Fruit fly (Drosophila melanogaster) whole organism, adult: ENCODE results near the gene Vps24.

ENCODE experiments used
- CG11617 ChIP-seq: fragments of 200-800 bp; sonication (Bioruptor generic); optimal IDR thresholded peaks from 2 replicates; lab custom pipeline; 2017; ENCODE audit warnings: mild to moderate bottlenecking, missing biosample characterization, missing genetic modification reagents, missing genetic modification characterization
- CG12768 ChIP-seq: fragments of 200-800 bp; sonication (Bioruptor generic); optimal IDR thresholded peaks from 2 replicates; lab custom pipeline; 2017; ENCODE audit warnings: missing biosample characterization, missing genetic modification characterization, mild to moderate bottlenecking, moderate library complexity, missing genetic modification reagents
- CG14711 ChIP-seq: fragments of 200-800 bp; sonication (Bioruptor generic); optimal IDR thresholded peaks from 2 replicates; lab custom pipeline; 2018; ENCODE audit warnings: missing biosample characterization, mild to moderate bottlenecking, missing genetic modification characterization, moderate library complexity
- CG1620 ChIP-seq: fragments of 200-800 bp; sonication (Bioruptor generic); optimal IDR thresholded peaks from 2 replicates; lab custom pipeline; 2016; ENCODE audit warnings: missing biosample characterization, missing genetic modification characterization
- Clk ChIP-seq: fragments of 200-800 bp; sonication (Bioruptor generic); optimal IDR thresholded peaks from 2 replicates; lab custom pipeline; 2017; ENCODE audit warnings: missing biosample characterization, missing genetic modification characterization
- Crg-1 ChIP-seq: fragments of 200-800 bp; sonication (Bioruptor generic); optimal IDR thresholded peaks from 2 replicates; lab custom pipeline; 2016; ENCODE audit warnings: missing biosample characterization, missing genetic modification characterization
- bab1 ChIP-seq: fragments of 200-800 bp; sonication (Bioruptor generic); optimal IDR thresholded peaks from 3 replicates; lab custom pipeline; 2019; ENCODE audit warnings: missing biosample characterization, mild to moderate bottlenecking, missing genetic modification characterization, moderate library complexity
- cnc ChIP-seq, 2 experiments: fragments of >200 bp; optimal IDR thresholded peaks; 2 replicates each; lab custom pipeline; 2017
- kay ChIP-seq: fragments of 200-800 bp; sonication (Bioruptor generic); peaks from one replicate; lab custom pipeline; 2016; ENCODE audit warnings: missing biosample characterization, missing genetic modification characterization, borderline replicate concordance
- ovo ChIP-seq: fragments of 200-800 bp; sonication (Bioruptor generic); optimal IDR thresholded peaks from 2 replicates; lab custom pipeline; 2016; ENCODE audit warnings: missing biosample characterization, missing genetic modification characterization
- pad ChIP-seq: fragments of 200-800 bp; sonication (Bioruptor generic); optimal IDR thresholded peaks from 3 replicates; lab custom pipeline; 2017; ENCODE audit warnings: missing biosample characterization, missing genetic modification characterization, mild to moderate bottlenecking, moderate library complexity, missing genetic modification reagents
- toe ChIP-seq: fragments of 200-800 bp; sonication (Bioruptor generic); optimal IDR thresholded peaks from 2 replicates; lab custom pipeline; 2016; ENCODE audit warnings: missing biosample characterization, missing genetic modification characterization

dm6 chr3R:4359625-4360024 is 48.9 kb upstream of the Vps24 start, which contains the start of gene CG1090:
- TF ChIP-seq CG11617 (GFP tag; lab: Kevin White, UChicago), result no peak
- TF ChIP-seq ovo (GFP tag; lab: Kevin White, UChicago), result no peak
- no peak for TF ChIP-seq cnc (optimal IDR thresholded peaks at IDR 0.05; lab: Kevin White, UChicago)
- TF ChIP-seq CG14711, result no peak
- TF ChIP-seq CG12768, result peak; percentile 9
- no peak for TF ChIP-seq kay (GFP tag; lab: Kevin White, UChicago)
- no peak for TF ChIP-seq Crg-1 (GFP tag; lab: Kevin White, UChicago)
- TF ChIP-seq CG1620, result no peak
- TF ChIP-seq bab1 (GFP tag; lab: Kevin White, UChicago), result no peak
- no peak for TF ChIP-seq pad (GFP tag; lab: Kevin White, UChicago)
- no peak for TF ChIP-seq toe (GFP tag; lab: Kevin White, UChicago)
- TF ChIP-seq Clk (GFP tag; lab: Kevin White, UChicago), result no peak
